Fruit fly (Drosophila melanogaster) whole organism, prepupa: ENCODE results near the gene Cpr11A.

Source experiments
- CG10631 ChIP-seq: fragments of 200-800 bp; sonication (Bioruptor generic); optimal IDR thresholded peaks from 2 replicates; lab custom pipeline; 2016; ENCODE audit warnings: missing biosample characterization, missing genetic modification characterization
- CG10669 ChIP-seq: fragments of 200-800 bp; sonication (Bioruptor generic); optimal IDR thresholded peaks from 3 replicates; lab custom pipeline; 2018; ENCODE audit warnings: missing biosample characterization, mild to moderate bottlenecking, missing genetic modification characterization, moderate library complexity
- CG11294 ChIP-seq: fragments of 200-800 bp; sonication (Bioruptor generic); IDR thresholded peaks from 2 replicates; pipeline ENCODE4 v1.3.6; 2022; ENCODE audit warnings: missing biosample characterization, missing genetic modification characterization
- CG11902 ChIP-seq: fragments of 200-800 bp; sonication (Bioruptor generic); optimal IDR thresholded peaks from 3 replicates; lab custom pipeline; 2016; ENCODE audit warnings: missing biosample characterization, missing genetic modification characterization
- CG15336 ChIP-seq: fragments of 200-800 bp; sonication (Bioruptor generic); IDR thresholded peaks from 2 replicates; pipeline ENCODE4 v1.3.6; 2022; ENCODE audit warnings: missing biosample characterization, missing genetic modification characterization
- CG16779 ChIP-seq: fragments of 200-800 bp; sonication (Bioruptor generic); optimal IDR thresholded peaks from 3 replicates; lab custom pipeline; 2017; ENCODE audit warnings: missing biosample characterization, mild to moderate bottlenecking, missing genetic modification characterization
- CG31627 ChIP-seq: fragments of 200-800 bp; sonication (Bioruptor generic); optimal IDR thresholded peaks from 3 replicates; lab custom pipeline; 2016; ENCODE audit warnings: missing biosample characterization, missing genetic modification characterization
- CG3919 ChIP-seq: fragments of 200-800 bp; sonication (Bioruptor generic); optimal IDR thresholded peaks from 3 replicates; lab custom pipeline; 2016; ENCODE audit warnings: missing biosample characterization, missing genetic modification characterization
- CG6163 ChIP-seq: fragments of 200-800 bp; sonication (Bioruptor generic); IDR thresholded peaks from 3 replicates; pipeline ENCODE4 v1.3.6; 2022; ENCODE audit warnings: missing biosample characterization, missing genetic modification characterization
- CG6792 ChIP-seq: fragments of 200-800 bp; sonication (Bioruptor generic); optimal IDR thresholded peaks from 3 replicates; lab custom pipeline; 2016; ENCODE audit warnings: missing biosample characterization, missing genetic modification characterization
- CG6808 ChIP-seq: fragments of 200-800 bp; sonication (Bioruptor generic); optimal IDR thresholded peaks from 3 replicates; lab custom pipeline; 2017; ENCODE audit warnings: missing biosample characterization, missing genetic modification characterization, mild to moderate bottlenecking, moderate library complexity, missing genetic modification reagents
- CG6854 ChIP-seq: fragments of 200-800 bp; sonication (Bioruptor generic); optimal IDR thresholded peaks from 2 replicates; lab custom pipeline; 2017; ENCODE audit warnings: missing biosample characterization, mild to moderate bottlenecking, missing genetic modification characterization
- CG8119 ChIP-seq: fragments of 200-800 bp; sonication (Bioruptor generic); IDR thresholded peaks from 3 replicates; pipeline ENCODE4 v1.3.6; 2022; ENCODE audit warnings: missing biosample characterization, missing genetic modification characterization
- CG8319 ChIP-seq: fragments of 200-800 bp; sonication (Bioruptor generic); optimal IDR thresholded peaks from 3 replicates; lab custom pipeline; 2016; ENCODE audit warnings: missing biosample characterization, missing genetic modification characterization
- CG8632 ChIP-seq: fragments of 200-800 bp; sonication (Bioruptor generic); optimal IDR thresholded peaks from 3 replicates; lab custom pipeline; 2016; ENCODE audit warnings: missing biosample characterization, missing genetic modification characterization
- Eip75B ChIP-seq: fragments of 200-800 bp; sonication (Bioruptor generic); optimal IDR thresholded peaks from 3 replicates; lab custom pipeline; 2016; ENCODE audit warnings: missing biosample characterization, missing genetic modification characterization
- Eip78C ChIP-seq: fragments of 200-800 bp; sonication (Bioruptor generic); peaks from one replicate; lab custom pipeline; 2016; ENCODE audit warnings: missing biosample characterization, missing genetic modification characterization
- Eip93F ChIP-seq: fragments of 200-800 bp; sonication (Bioruptor generic); optimal IDR thresholded peaks from 2 replicates; lab custom pipeline; 2016; ENCODE audit warnings: missing biosample characterization, mild to moderate bottlenecking, missing genetic modification characterization
- Ets21C ChIP-seq: fragments of 200-800 bp; sonication (Bioruptor generic); optimal IDR thresholded peaks from 3 replicates; lab custom pipeline; 2016; ENCODE audit warnings: missing biosample characterization, missing genetic modification characterization
- Hr39 ChIP-seq: fragments of 200-800 bp; sonication (Bioruptor generic); optimal IDR thresholded peaks from 2 replicates; lab custom pipeline; 2016; ENCODE audit warnings: missing biosample characterization, missing genetic modification characterization
- Lpt ChIP-seq: fragments of 200-800 bp; sonication (Bioruptor generic); optimal IDR thresholded peaks from 3 replicates; lab custom pipeline; 2016; ENCODE audit warnings: missing biosample characterization, missing genetic modification characterization
- Met ChIP-seq: fragments of 200-800 bp; sonication (Bioruptor generic); optimal IDR thresholded peaks from 3 replicates; lab custom pipeline; 2016; ENCODE audit warnings: missing biosample characterization, missing genetic modification characterization
- OdsH ChIP-seq: fragments of 200-800 bp; sonication (Bioruptor generic); optimal IDR thresholded peaks from 3 replicates; lab custom pipeline; 2016; ENCODE audit warnings: missing biosample characterization, missing genetic modification characterization
- Smox ChIP-seq: fragments of 200-800 bp; sonication (Bioruptor generic); optimal IDR thresholded peaks from 3 replicates; lab custom pipeline; 2016; ENCODE audit warnings: missing biosample characterization, missing genetic modification characterization
- Sox102F ChIP-seq: fragments of 200-800 bp; sonication (Bioruptor generic); optimal IDR thresholded peaks from 2 replicates; lab custom pipeline; 2016; ENCODE audit warnings: missing biosample characterization, mild to moderate bottlenecking, missing genetic modification characterization
- Sox14 ChIP-seq: fragments of 200-800 bp; sonication (Bioruptor generic); optimal IDR thresholded peaks from 3 replicates; lab custom pipeline; 2016; ENCODE audit warnings: missing biosample characterization, missing genetic modification characterization
- Sox15 ChIP-seq: fragments of 200-800 bp; sonication (Bioruptor generic); optimal IDR thresholded peaks from 3 replicates; lab custom pipeline; 2016; ENCODE audit warnings: missing biosample characterization, missing genetic modification characterization
- acj6 ChIP-seq: fragments of 200-800 bp; sonication (Bioruptor generic); optimal IDR thresholded peaks from 3 replicates; lab custom pipeline; 2016; ENCODE audit warnings: missing biosample characterization, missing genetic modification characterization
- cyc ChIP-seq: fragments of 200-800 bp; sonication (Bioruptor generic); optimal IDR thresholded peaks from 3 replicates; lab custom pipeline; 2016; ENCODE audit warnings: missing biosample characterization, missing genetic modification characterization
- dsx ChIP-seq: fragments of 200-800 bp; optimal IDR thresholded peaks from 3 replicates; lab custom pipeline; 2019; ENCODE audit warnings: missing biosample characterization, mild to moderate bottlenecking, missing genetic modification characterization, moderate library complexity; ENCODE audit not compliant: poor library complexity, severe bottlenecking
- eg ChIP-seq: fragments of 200-800 bp; sonication (Bioruptor generic); IDR thresholded peaks from 3 replicates; pipeline ENCODE4 v1.3.6; 2022; ENCODE audit warnings: missing biosample characterization, missing genetic modification characterization
- esn ChIP-seq: fragments of 200-800 bp; sonication (Bioruptor generic); optimal IDR thresholded peaks from 2 replicates; lab custom pipeline; 2016; ENCODE audit warnings: missing biosample characterization, mild to moderate bottlenecking, missing genetic modification characterization, moderate library complexity
- fkh ChIP-seq: fragments of 200-800 bp; sonication (Bioruptor generic); optimal IDR thresholded peaks from 3 replicates; lab custom pipeline; 2017; ENCODE audit warnings: missing biosample characterization, mild to moderate bottlenecking, missing genetic modification characterization, moderate library complexity
- lz ChIP-seq: fragments of 200-800 bp; sonication (Bioruptor generic); optimal IDR thresholded peaks from 3 replicates; lab custom pipeline; 2016; ENCODE audit warnings: missing biosample characterization, missing genetic modification characterization
- net ChIP-seq: fragments of 200-800 bp; sonication (Bioruptor generic); optimal IDR thresholded peaks from 3 replicates; lab custom pipeline; 2016; ENCODE audit warnings: missing biosample characterization, missing genetic modification characterization
- salr ChIP-seq, 2 experiments: fragments of 200-800 bp; sonication (Bioruptor generic); optimal IDR thresholded peaks; 3 replicates each; lab custom pipeline; 2016 to 2018; ENCODE audit warnings: missing biosample characterization in 2 of 2, missing genetic modification characterization in 2 of 2, mild to moderate bottlenecking in 1 of 2
- spab ChIP-seq: fragments of 200-800 bp; sonication (Bioruptor generic); optimal IDR thresholded peaks from 2 replicates; lab custom pipeline; 2017; ENCODE audit warnings: missing biosample characterization, mild to moderate bottlenecking, missing genetic modification characterization, missing genetic modification reagents
- ss ChIP-seq, 2 experiments: fragments of 200-800 bp; sonication (Bioruptor generic); optimal IDR thresholded peaks; 2 replicates in 1 of 2; 3 replicates in 1 of 2; lab custom pipeline; 2017 to 2018; ENCODE audit warnings: mild to moderate bottlenecking in 2 of 2, missing biosample characterization in 2 of 2, missing genetic modification characterization in 2 of 2, moderate library complexity in 1 of 2
- svp ChIP-seq: fragments of 200-800 bp; sonication (Bioruptor generic); peaks from one replicate; lab custom pipeline; 2016; ENCODE audit warnings: missing biosample characterization, missing genetic modification characterization
- vri ChIP-seq: fragments of 200-800 bp; sonication (Bioruptor generic); optimal IDR thresholded peaks from 3 replicates; lab custom pipeline; 2016; ENCODE audit warnings: missing biosample characterization, mild to moderate bottlenecking, missing genetic modification characterization

Gene Cpr11A

dm6 chrX:12470187-12470931, 16.4 kb upstream of the Cpr11A start (continued):
- no peak for TF ChIP-seq CG8319
- no peak for TF ChIP-seq Eip93F (GFP tag; lab: Kevin White, UChicago)
- no peak for TF ChIP-seq Lpt (GFP tag; lab: Kevin White, UChicago)
- TF ChIP-seq svp = peak; percentile 72
- peak; percentile 46 for TF ChIP-seq acj6 (GFP tag; lab: Kevin White, UChicago)
- peak; percentile 59 for TF ChIP-seq eg (GFP tag; lab: Robert Waterston, UW)
- peak; percentile 45 for TF ChIP-seq CG8632 (GFP tag; lab: Kevin White, UChicago)
- peak; percentile 23 for TF ChIP-seq lz (GFP tag; lab: Kevin White, UChicago)
- TF ChIP-seq cyc (GFP tag; lab: Kevin White, UChicago) = peak; percentile 8
- TF ChIP-seq Ets21C (GFP tag; lab: Kevin White, UChicago) = no peak
- peak; percentile 34 for TF ChIP-seq CG10669 (GFP tag; lab: Kevin White, UChicago)
- TF ChIP-seq Hr39 (GFP tag; lab: Kevin White, UChicago) = peak; percentile 27
- TF ChIP-seq Sox15 (GFP tag; lab: Kevin White, UChicago) = no peak
- peak; percentile 11 for TF ChIP-seq CG10631 (GFP tag; lab: Kevin White, UChicago)
- TF ChIP-seq vri (GFP tag; lab: Kevin White, UChicago) = peak; percentile 67
- TF ChIP-seq Met (GFP tag; lab: Kevin White, UChicago) = peak; percentile 24
- TF ChIP-seq salr (GFP tag; optimal IDR thresholded peaks at IDR 0.05; lab: Kevin White, UChicago) = peak in 1 of 2 experiments; percentile 9
- no peak for TF ChIP-seq CG3919 (GFP tag; lab: Kevin White, UChicago)
- peak; percentile 25 for TF ChIP-seq CG31627 (GFP tag; lab: Kevin White, UChicago)
- peak; percentile 17 for TF ChIP-seq CG11902 (GFP tag; lab: Kevin White, UChicago)
- no peak for TF ChIP-seq CG16779 (tag; lab: Kevin White, UChicago)
- TF ChIP-seq CG6808 (GFP tag; lab: Kevin White, UChicago) = no peak
- TF ChIP-seq CG11294 (GFP tag; lab: Robert Waterston, UW) = no peak
- TF ChIP-seq Sox14 (GFP tag; lab: Kevin White, UChicago) = no peak
- peak; percentile 57 for TF ChIP-seq CG15336 (GFP tag; lab: Robert Waterston, UW)
- TF ChIP-seq dsx (GFP tag; lab: Kevin White, UChicago) = no peak
- TF ChIP-seq esn (GFP tag; lab: Kevin White, UChicago) = peak; percentile 32
- peak; percentile 29 for TF ChIP-seq Sox102F (GFP tag; lab: Kevin White, UChicago)
- TF ChIP-seq Smox (GFP tag; lab: Kevin White, UChicago) = peak; percentile 20
- TF ChIP-seq Eip78C = peak; percentile 65
- TF ChIP-seq Eip75B (GFP tag; lab: Kevin White, UChicago) = no peak
- peak; percentile 8 for TF ChIP-seq net
- TF ChIP-seq CG6792 (GFP tag; lab: Kevin White, UChicago) = peak; percentile 37

dm6 chrX:12471408-12471807, 15.4 kb upstream of the Cpr11A start:
- TF ChIP-seq fkh (GFP tag; lab: Kevin White, UChicago) (no peak), eg (GFP tag; lab: Robert Waterston, UW) (peak; percentile 63; the same call in 2 of the 3 replicates), CG6163 (GFP tag; lab: Robert Waterston, UW) (peak; percentile 44; the same call in 2 of the 3 replicates), Sox15 (GFP tag; lab: Kevin White, UChicago) (no peak), Eip75B (GFP tag; lab: Kevin White, UChicago) (peak; percentile 17), ss (GFP tag; optimal IDR thresholded peaks at IDR 0.05; lab: Kevin White, UChicago) (peak in 1 of 2 experiments; percentile 7), vri (GFP tag; lab: Kevin White, UChicago) (peak; percentile 29), spab (GFP tag; lab: Kevin White, UChicago) (no peak), dsx (GFP tag; lab: Kevin White, UChicago) (peak; percentile 14), CG6854 (GFP tag; lab: Kevin White, UChicago) (peak; percentile 42), Sox102F (GFP tag; lab: Kevin White, UChicago) (peak; percentile 22), CG16779 (tag; lab: Kevin White, UChicago) (peak; percentile 2), OdsH (GFP tag; lab: Kevin White, UChicago) (no peak), Eip78C (peak; percentile 55), Met (GFP tag; lab: Kevin White, UChicago) (no peak), CG8119 (0 out of 3 replicates have a peak, but pooled peaks have one; percentile 13)
- TF ChIP-seq, all 60 proteins: peak for 11
